Worm (Caenorhabditis elegans): ENCODE results near the gene F56B3.6.

The F56B3.6 gene

DNA sequence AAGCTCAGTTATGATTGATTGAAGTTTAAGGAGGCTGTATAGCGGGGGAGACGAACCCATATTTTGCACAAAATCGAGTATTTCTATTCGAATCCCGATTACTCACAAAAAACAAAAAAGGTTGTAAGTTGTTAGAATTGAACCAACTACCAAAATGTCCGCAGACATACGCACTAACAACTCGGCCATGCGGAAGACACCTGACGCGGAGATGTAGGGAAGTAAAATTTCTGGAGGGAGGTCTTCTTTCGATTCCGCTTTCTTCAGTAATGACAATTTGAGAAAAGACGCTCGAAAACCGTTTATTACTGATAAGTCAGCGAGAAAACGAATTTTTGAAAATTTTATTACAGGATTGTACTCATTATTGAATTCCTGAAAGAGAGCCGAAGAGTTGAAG is 30.0 kb downstream of the F56B3.6 start:
- TF ChIP-seq gmeb-1 (tag; optimal IDR thresholded peaks at IDR 0.05): no peak
- no peak for TF ChIP-seq C34F6.9 (tag; optimal IDR thresholded peaks at IDR 0.05)
- TF ChIP-seq R02D3.7 (tag; optimal IDR thresholded peaks at IDR 0.05): no peak
- TF ChIP-seq nhr-11 (tag; optimal IDR thresholded peaks at IDR 0.05): no peak
- TF ChIP-seq crh-2 (tag; optimal IDR thresholded peaks at IDR 0.05): no peak
- no peak for TF ChIP-seq unc-55 (GFP tag; optimal IDR thresholded peaks at IDR 0.05)
- no peak for TF ChIP-seq fos-1 (tag; optimal IDR thresholded peaks at IDR 0.05)
- no peak for TF ChIP-seq ztf-11 (tag; optimal IDR thresholded peaks at IDR 0.05)
- no peak for TF ChIP-seq mdl-1 (tag; optimal IDR thresholded peaks at IDR 0.05)
- no peak for TF ChIP-seq alr-1 (tag; optimal IDR thresholded peaks at IDR 0.05)
- TF ChIP-seq lin-39 (tag; optimal IDR thresholded peaks at IDR 0.05): no peak
- TF ChIP-seq nhr-77 (tag; optimal IDR thresholded peaks at IDR 0.05): no peak
- no peak for TF ChIP-seq ztf-1 (GFP tag; conservative IDR thresholded peaks at IDR 0.05)
- no peak for TF ChIP-seq egl-27 (tag; optimal IDR thresholded peaks at IDR 0.05)
- TF ChIP-seq blmp-1 (tag; optimal IDR thresholded peaks at IDR 0.05; ENCODE audit: insufficient read depth): no peak
- no peak for TF ChIP-seq unc-62 (GFP tag; optimal IDR thresholded peaks at IDR 0.05)

- TF ChIP-seq nhr-6 (tag; optimal IDR thresholded peaks at IDR 0.05) (no peak), nhr-77 (tag; optimal IDR thresholded peaks at IDR 0.05) (no peak), mbf-1 (tag; optimal IDR thresholded peaks at IDR 0.05) (no peak), unc-55 (GFP tag; optimal IDR thresholded peaks at IDR 0.05) (no peak), ZK546.5 (tag; optimal IDR thresholded peaks at IDR 0.05) (no peak)
These were observed 37.0 kb downstream of the F56B3.6 start, which contains the start of gene zipt-15 for ce11 chrIV:824854-825253. zipt-15 (minus strand) TSS chrIV:824954.

ce11 chrIV:826145-826544 is 38.3 kb downstream of the F56B3.6 start:
- TF ChIP-seq lin-11 (tag; optimal IDR thresholded peaks at IDR 0.05) (no peak), skn-1 (tag; optimal IDR thresholded peaks at IDR 0.05) (no peak), nhr-21 (tag; optimal IDR thresholded peaks at IDR 0.05) (no peak), sma-3 (GFP tag; optimal IDR thresholded peaks at IDR 0.05) (no peak), ceh-82 (tag; optimal IDR thresholded peaks at IDR 0.05) (no peak), nhr-25 (tag; optimal IDR thresholded peaks at IDR 0.05) (no peak), lin-13 (GFP tag; optimal IDR thresholded peaks at IDR 0.05) (no peak), alr-1 (tag; optimal IDR thresholded peaks at IDR 0.05) (no peak), nhr-10 (tag; optimal IDR thresholded peaks at IDR 0.05) (no peak), unc-55 (GFP tag; optimal IDR thresholded peaks at IDR 0.05) (no peak), nhr-6 (tag; optimal IDR thresholded peaks at IDR 0.05) (no peak), mab-5 (tag; optimal IDR thresholded peaks at IDR 0.05) (no peak)

DNA sequence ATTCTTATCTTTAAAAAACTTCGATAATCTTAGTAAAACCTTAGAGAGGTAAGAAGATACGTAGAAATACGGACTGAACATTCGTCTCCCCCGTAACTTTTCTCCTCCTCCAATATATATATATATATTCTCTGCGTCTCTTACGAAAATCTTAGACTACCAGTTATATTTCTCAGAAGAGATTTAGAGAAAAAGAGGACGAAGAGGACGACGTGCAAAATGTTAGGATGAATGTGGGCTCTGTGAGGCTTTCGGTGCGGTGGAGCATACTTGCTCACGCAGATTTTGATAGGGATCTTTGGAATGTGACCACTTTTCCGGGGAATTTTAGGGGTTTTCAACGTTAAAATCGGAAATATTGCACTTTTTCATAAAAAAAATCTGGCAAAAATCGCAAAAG is 40.6 kb downstream of the F56B3.6 start:
- TF ChIP-seq snpc-4 (tag; optimal IDR thresholded peaks at IDR 0.05) (peak; percentile 84), C34F6.9 (tag; optimal IDR thresholded peaks at IDR 0.05) (peak; percentile 96), elt-3 (tag; optimal IDR thresholded peaks at IDR 0.05) (no peak), lin-11 (tag; optimal IDR thresholded peaks at IDR 0.05) (peak; percentile 26), blmp-1 (tag; optimal IDR thresholded peaks at IDR 0.05; ENCODE audit: insufficient read depth) (no peak), R02D3.7 (tag; optimal IDR thresholded peaks at IDR 0.05) (no peak), egl-27 (tag; optimal IDR thresholded peaks at IDR 0.05) (peak; percentile 26), ama-1 (optimal IDR thresholded peaks at IDR 0.05) (peak; percentile 24), unc-55 (GFP tag; optimal IDR thresholded peaks at IDR 0.05) (peak; percentile 97), nhr-6 (tag; optimal IDR thresholded peaks at IDR 0.05) (peak; percentile 35), ztf-1 (GFP tag; conservative IDR thresholded peaks at IDR 0.05) (no peak), fos-1 (tag; optimal IDR thresholded peaks at IDR 0.05) (peak; percentile 46), gmeb-1 (tag; optimal IDR thresholded peaks at IDR 0.05) (peak; percentile 6), nhr-129 (tag; optimal IDR thresholded peaks at IDR 0.05) (peak; percentile 74), zag-1 (tag; optimal IDR thresholded peaks at IDR 0.05) (peak; percentile 75), F13H6.1 (tag; optimal IDR thresholded peaks at IDR 0.05) (peak; percentile 64), ceh-16 (tag; optimal IDR thresholded peaks at IDR 0.05) (peak; percentile 1), sem-4 (tag; optimal IDR thresholded peaks at IDR 0.05) (peak; percentile 76), nhr-25 (tag; optimal IDR thresholded peaks at IDR 0.05) (peak; percentile 63), mab-5 (tag; optimal IDR thresholded peaks at IDR 0.05) (peak; percentile 63), mdl-1 (tag; optimal IDR thresholded peaks at IDR 0.05) (peak; percentile 46 to 49), lin-13 (GFP tag; optimal IDR thresholded peaks at IDR 0.05) (peak; percentile 88), skn-1 (tag; optimal IDR thresholded peaks at IDR 0.05) (peak; percentile 33), sma-3 (GFP tag; optimal IDR thresholded peaks at IDR 0.05) (no peak), lsy-2 (tag; optimal IDR thresholded peaks at IDR 0.05) (peak; percentile 65 to 88), crh-2 (tag; optimal IDR thresholded peaks at IDR 0.05) (peak; percentile 81), nhr-23 (tag; optimal IDR thresholded peaks at IDR 0.05) (no peak)
